Fruit fly (Drosophila melanogaster): ENCODE data around the gene CG31698.

dm6 chr2L:3173740-3174139 lies at the start of gene CG31698, which contains the start of gene CG15404:
- TF ChIP-seq bsh (GFP tag; optimal IDR thresholded peaks at IDR 0.05), result no peak
- TF ChIP-seq shn (GFP tag; optimal IDR thresholded peaks at IDR 0.05), result no peak
- no peak for TF ChIP-seq CG2120 (GFP tag; optimal IDR thresholded peaks at IDR 0.05)
- TF ChIP-seq Jarid2 (GFP tag; optimal IDR thresholded peaks at IDR 0.05), result no peak
- TF ChIP-seq mld (GFP tag; IDR thresholded peaks at IDR 0.05; ENCODE audit: partially characterized antibody), result no peak
- no peak for TF ChIP-seq CG6791 (GFP tag; IDR thresholded peaks at IDR 0.05; ENCODE audit: partially characterized antibody)
- no peak for TF ChIP-seq CG12391 (tag; optimal IDR thresholded peaks at IDR 0.05)
- TF ChIP-seq CG17359 (tag; optimal IDR thresholded peaks at IDR 0.05), result no peak
- TF ChIP-seq prd (optimal IDR thresholded peaks at IDR 0.05), result no peak
- TF ChIP-seq prd (GFP tag; IDR thresholded peaks at IDR 0.05), result no peak
- no peak for TF ChIP-seq BEAF-32 (GFP tag; optimal IDR thresholded peaks at IDR 0.05)
- no peak for TF ChIP-seq Dip2 (GFP tag; IDR thresholded peaks at IDR 0.05)
- no peak for TF ChIP-seq CG3065 (GFP tag; optimal IDR thresholded peaks at IDR 0.05)

Data from whole organism, embryonic.